Worm (Caenorhabditis elegans) whole organism, L3 larva: ENCODE results near the gene lbp-1.

Experiments used
- R02D3.7 ChIP-seq: fragments of 150-350 bp; optimal IDR thresholded peaks from 2 replicates; lab custom pipeline; 2014; ENCODE audit warnings: missing biosample characterization, missing genetic modification characterization
- ama-1 ChIP-seq: fragments of 150-350 bp; optimal IDR thresholded peaks from 2 replicates; lab custom pipeline; 2018
- daf-12 ChIP-seq: fragments of 150-350 bp; optimal IDR thresholded peaks from 2 replicates; lab custom pipeline; 2014; ENCODE audit warnings: missing biosample characterization, missing genetic modification reagents, missing genetic modification characterization
- egl-27 ChIP-seq: sonication (generic microtip); optimal IDR thresholded peaks from 4 replicates; lab custom pipeline; 2017; ENCODE audit warnings: missing biosample characterization, missing genetic modification reagents, missing genetic modification characterization
- elt-1 ChIP-seq: fragments of 150-350 bp; optimal IDR thresholded peaks from 2 replicates; lab custom pipeline; 2014; ENCODE audit warnings: missing biosample characterization, missing genetic modification characterization
- elt-2 ChIP-seq: sonication (generic microtip); optimal IDR thresholded peaks from 2 replicates; lab custom pipeline; 2016; ENCODE audit warnings: missing genetic modification reagents, mild to moderate bottlenecking, missing genetic modification characterization, missing compliant biosample characterization
- elt-3 ChIP-seq, 3 experiments: fragments of 150-350 bp in 1 of 3; sonication (generic microtip) in 2 of 3; optimal IDR thresholded peaks; 2 replicates in 2 of 3; 4 replicates in 1 of 3; lab custom pipeline; 2014 to 2017; ENCODE audit warnings: missing biosample characterization in 3 of 3, missing genetic modification characterization in 3 of 3
- eor-1 ChIP-seq, 2 experiments: fragments of 150-350 bp; optimal IDR thresholded peaks; 2 replicates each; lab custom pipeline; 2014 to 2018; ENCODE audit warnings: missing biosample characterization in 2 of 2, missing genetic modification characterization in 2 of 2
- fkh-10 ChIP-seq: sonication (generic microtip); optimal IDR thresholded peaks from 2 replicates; lab custom pipeline; 2017; ENCODE audit warnings: missing biosample characterization, missing genetic modification reagents, missing genetic modification characterization
- fkh-2 ChIP-seq: fragments of 150-350 bp; optimal IDR thresholded peaks from 2 replicates; lab custom pipeline; 2014; ENCODE audit warnings: missing biosample characterization, missing genetic modification reagents, missing genetic modification characterization
- fos-1 ChIP-seq: fragments of 150-350 bp; optimal IDR thresholded peaks from 2 replicates; lab custom pipeline; 2014; ENCODE audit warnings: missing biosample characterization, missing genetic modification characterization
- hmg-11 ChIP-seq: sonication (generic microtip); optimal IDR thresholded peaks from 2 replicates; lab custom pipeline; 2016; ENCODE audit warnings: missing genetic modification characterization, missing compliant biosample characterization
- jun-1 ChIP-seq: fragments of 150-350 bp; optimal IDR thresholded peaks from 2 replicates; lab custom pipeline; 2014; ENCODE audit warnings: missing biosample characterization, missing genetic modification reagents, missing genetic modification characterization
- lsy-12 ChIP-seq: sonication (generic microtip); optimal IDR thresholded peaks from 2 replicates; lab custom pipeline; 2016; ENCODE audit warnings: mild to moderate bottlenecking, missing genetic modification characterization, missing compliant biosample characterization
- mdl-1 ChIP-seq: fragments of 150-350 bp; optimal IDR thresholded peaks from 2 replicates; lab custom pipeline; 2014; ENCODE audit warnings: missing biosample characterization, missing genetic modification characterization
- mml-1 ChIP-seq: fragments of 150-350 bp; sonication (generic microtip); optimal IDR thresholded peaks from 3 replicates; lab custom pipeline; 2014; ENCODE audit warnings: missing biosample characterization, missing genetic modification characterization
- nfya-1 ChIP-seq: sonication (generic microtip); optimal IDR thresholded peaks from 2 replicates; lab custom pipeline; 2017; ENCODE audit warnings: missing genetic modification characterization, mild to moderate bottlenecking, missing compliant biosample characterization, antibody characterized with exemption, moderate library complexity; ENCODE audit not compliant: insufficient read depth
- nhr-11 ChIP-seq: fragments of 150-350 bp; optimal IDR thresholded peaks from 2 replicates; lab custom pipeline; 2014; ENCODE audit warnings: missing biosample characterization, missing genetic modification characterization
- nhr-12 ChIP-seq: fragments of 150-350 bp; optimal IDR thresholded peaks from 2 replicates; lab custom pipeline; 2014; ENCODE audit warnings: missing biosample characterization, missing genetic modification characterization
- nhr-23 ChIP-seq: fragments of 150-350 bp; optimal IDR thresholded peaks from 2 replicates; lab custom pipeline; 2014; ENCODE audit warnings: missing biosample characterization, missing genetic modification reagents, missing genetic modification characterization
- nhr-25 ChIP-seq: sonication (generic microtip); optimal IDR thresholded peaks from 2 replicates; lab custom pipeline; 2017; ENCODE audit warnings: missing biosample characterization, missing genetic modification characterization
- nhr-28 ChIP-seq: fragments of 150-350 bp; optimal IDR thresholded peaks from 2 replicates; lab custom pipeline; 2014; ENCODE audit warnings: missing biosample characterization, missing genetic modification characterization
- nhr-43 ChIP-seq: sonication (generic microtip); optimal IDR thresholded peaks from 2 replicates; lab custom pipeline; 2016; ENCODE audit warnings: mild to moderate bottlenecking, missing genetic modification characterization, missing compliant biosample characterization; ENCODE audit not compliant: poor library complexity, severe bottlenecking
- nhr-67 ChIP-seq: fragments of 150-350 bp; optimal IDR thresholded peaks from 2 replicates; lab custom pipeline; 2014; ENCODE audit warnings: missing biosample characterization, missing genetic modification characterization
- nhr-76 ChIP-seq: fragments of 150-350 bp; sonication (generic microtip); optimal IDR thresholded peaks from 5 replicates; lab custom pipeline; 2014; ENCODE audit warnings: missing biosample characterization, missing genetic modification characterization
- nhr-77 ChIP-seq: fragments of 150-350 bp; optimal IDR thresholded peaks from 2 replicates; lab custom pipeline; 2014; ENCODE audit warnings: missing biosample characterization, missing genetic modification characterization
- pha-4 ChIP-seq: fragments of 150-350 bp; optimal IDR thresholded peaks from 2 replicates; lab custom pipeline; 2014; ENCODE audit warnings: missing biosample characterization, missing genetic modification reagents, missing genetic modification characterization
- pqm-1 ChIP-seq: fragments of 150-350 bp; optimal IDR thresholded peaks from 2 replicates; lab custom pipeline; 2017; ENCODE audit warnings: missing biosample characterization, missing genetic modification characterization, inconsistent platforms
- sea-2 ChIP-seq: fragments of 150-350 bp; sonication (generic microtip); optimal IDR thresholded peaks from 4 replicates; lab custom pipeline; 2014; ENCODE audit warnings: missing biosample characterization, missing genetic modification reagents, missing genetic modification characterization
- skn-1 ChIP-seq: fragments of 150-350 bp; optimal IDR thresholded peaks from 2 replicates; lab custom pipeline; 2014; ENCODE audit warnings: missing biosample characterization, missing genetic modification characterization
- snpc-4 ChIP-seq: fragments of 150-350 bp; optimal IDR thresholded peaks from 2 replicates; lab custom pipeline; 2014; ENCODE audit warnings: missing biosample characterization, missing genetic modification characterization
- tbx-2 ChIP-seq: sonication (generic microtip); optimal IDR thresholded peaks from 2 replicates; lab custom pipeline; 2016; ENCODE audit warnings: mild to moderate bottlenecking, missing genetic modification characterization, missing compliant biosample characterization
- unc-39 ChIP-seq: sonication (generic microtip); optimal IDR thresholded peaks from 4 replicates; lab custom pipeline; 2017; ENCODE audit warnings: missing biosample characterization, missing genetic modification characterization
- ztf-4 ChIP-seq: fragments of 150-350 bp; optimal IDR thresholded peaks from 2 replicates; lab custom pipeline; 2014; ENCODE audit warnings: missing biosample characterization, missing genetic modification characterization

The lbp-1 gene

DNA sequence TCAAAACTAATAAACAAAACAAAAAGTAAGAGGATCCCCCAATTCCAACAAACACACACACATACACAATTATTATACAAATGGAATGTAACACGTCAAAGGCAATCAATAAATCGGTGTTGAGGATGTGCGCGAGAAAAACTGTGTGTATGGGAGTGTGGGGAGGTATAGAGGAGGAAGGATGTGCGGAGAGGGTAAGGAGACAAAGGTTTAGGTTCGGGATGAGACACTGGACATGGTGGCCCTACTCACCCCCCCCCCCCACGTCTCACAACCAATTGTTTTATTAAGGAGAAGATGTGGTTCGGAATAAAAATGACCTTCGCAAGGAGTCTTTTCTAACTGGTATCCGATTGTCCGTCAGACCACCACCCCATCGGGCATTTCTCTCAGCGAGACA lies 35.8 kb upstream of the lbp-1 start:
- TF ChIP-seq elt-1 (tag; lab: Kevin White, UChicago) (no peak), nhr-76 (tag; lab: Kevin White, UChicago) (no peak), pha-4 (tag; lab: Kevin White, UChicago) (peak; percentile 2), fkh-10 (GFP tag; lab: Kevin White, UChicago) (no peak)

- peak; percentile 31 for TF ChIP-seq elt-2
- no peak for TF ChIP-seq sea-2 (GFP tag; lab: Kevin White, UChicago)
- TF ChIP-seq pqm-1 (tag; lab: Kevin White, UChicago), result peak; percentile 37
- TF ChIP-seq pha-4 (tag; lab: Kevin White, UChicago), result peak; percentile 7
- no peak for TF ChIP-seq elt-3 (tag; optimal IDR thresholded peaks at IDR 0.05; lab: Kevin White, UChicago)
- TF ChIP-seq, all 47 proteins: peak for 3
Measured at ce11 chrX:3226348-3227229, 32.4 kb upstream of the lbp-1 start.

- TF ChIP-seq nhr-23 (tag; lab: Kevin White, UChicago) (no peak), eor-1 (tag; optimal IDR thresholded peaks at IDR 0.05; lab: Kevin White, UChicago) (no peak), skn-1 (no peak), R02D3.7 (no peak), nhr-25 (tag; lab: Kevin White, UChicago) (no peak), tbx-2 (no peak)
Measured at ce11 chrX:3228701-3229100, 30.2 kb upstream of the lbp-1 start.

ce11 chrX:3230575-3230974 lies 28.4 kb upstream of the lbp-1 start:
- TF ChIP-seq mdl-1 (no peak), nhr-67 (tag; lab: Kevin White, UChicago) (no peak), nhr-43 (tag; lab: Kevin White, UChicago) (no peak)

ce11 chrX:3235358-3235816 lies 23.6 kb upstream of the lbp-1 start, which contains the start of gene F28B4.3:
TSS of gene F28B4.3 (minus strand) at chrX:3235408.
- peak; percentile 95 for TF ChIP-seq elt-2
- peak; percentile 92 for TF ChIP-seq pqm-1 (tag; lab: Kevin White, UChicago)
- peak; percentile 41 for TF ChIP-seq jun-1 (tag; lab: Kevin White, UChicago)
- TF ChIP-seq nhr-43 (tag; lab: Kevin White, UChicago), result no peak

- TF ChIP-seq elt-3 (tag; optimal IDR thresholded peaks at IDR 0.05; lab: Kevin White, UChicago), result no peak
- peak; percentile 79 for TF ChIP-seq elt-2
- TF ChIP-seq pqm-1 (tag; lab: Kevin White, UChicago), result peak; percentile 74
Measured at ce11 chrX:3243614-3244013, 15.3 kb upstream of the lbp-1 start, which contains the start of gene irg-7. TSS of gene irg-7 (minus strand) at chrX:3243636.

ce11 chrX:3244402-3244801 lies 14.5 kb upstream of the lbp-1 start:
- TF ChIP-seq pqm-1 (tag; lab: Kevin White, UChicago) (peak; percentile 23), nhr-43 (tag; lab: Kevin White, UChicago) (no peak), elt-2 (peak; percentile 65)

DNA sequence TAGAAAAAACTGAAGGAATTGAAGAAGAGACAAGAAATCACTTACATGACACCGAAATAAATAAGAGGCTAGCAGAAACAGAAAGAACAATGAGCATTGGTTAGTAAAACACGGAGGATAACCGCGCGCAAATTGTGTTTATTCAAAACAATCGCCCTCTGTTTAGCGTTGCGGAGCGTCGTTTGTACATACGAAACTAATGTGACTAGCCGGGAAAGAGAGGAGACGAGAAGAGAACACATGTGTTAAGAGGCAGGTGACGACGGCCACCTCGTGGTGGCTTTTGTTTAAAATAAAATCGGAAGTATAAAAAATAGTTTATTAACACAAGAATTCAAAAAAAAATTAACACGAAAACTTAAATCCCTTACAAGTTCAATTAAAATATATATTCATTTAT lies 13.1 kb upstream of the lbp-1 start, which contains the start of gene F40F4.7:
F40F4.7 (minus strand) TSS at position 122 of the 400 bp plus-strand sequence.
- no peak for TF ChIP-seq nhr-76 (tag; lab: Kevin White, UChicago)
- TF ChIP-seq fkh-10 (GFP tag; lab: Kevin White, UChicago), result no peak
- no peak for TF ChIP-seq mdl-1
- no peak for TF ChIP-seq ama-1 (lab: Kevin White, UChicago)
- no peak for TF ChIP-seq nhr-67 (tag; lab: Kevin White, UChicago)
- peak; percentile 59 for TF ChIP-seq elt-2
- no peak for TF ChIP-seq lsy-12 (tag; lab: Kevin White, UChicago)
- peak; percentile 49 for TF ChIP-seq nhr-23 (tag; lab: Kevin White, UChicago)
- TF ChIP-seq snpc-4, result no peak
- no peak for TF ChIP-seq unc-39 (tag; lab: Kevin White, UChicago)
- peak; percentile 39 for TF ChIP-seq pqm-1 (tag; lab: Kevin White, UChicago)
- peak; percentile 20 for TF ChIP-seq hmg-11 (tag; lab: Kevin White, UChicago)
- TF ChIP-seq jun-1 (tag; lab: Kevin White, UChicago), result peak; percentile 38
- no peak for TF ChIP-seq mml-1 (tag; lab: Kevin White, UChicago)
- TF ChIP-seq nhr-43 (tag; lab: Kevin White, UChicago), result no peak
- no peak for TF ChIP-seq fkh-2 (tag; lab: Kevin White, UChicago)
- TF ChIP-seq nhr-77 (tag; lab: Kevin White, UChicago), result no peak
- no peak for TF ChIP-seq egl-27
- TF ChIP-seq skn-1, result no peak
- TF ChIP-seq nfya-1 (tag; lab: Kevin White, UChicago), result no peak
- TF ChIP-seq nhr-12 (tag; lab: Kevin White, UChicago), result no peak
- no peak for TF ChIP-seq nhr-11 (tag; lab: Kevin White, UChicago)
- TF ChIP-seq fos-1 (tag; lab: Kevin White, UChicago), result no peak
- no peak for TF ChIP-seq nhr-28
- TF ChIP-seq ztf-4 (tag; lab: Kevin White, UChicago), result no peak
- TF ChIP-seq daf-12 (tag; lab: Kevin White, UChicago), result no peak
